Worm (Caenorhabditis elegans) whole organism, midembryonic: Measurements from ENCODE around the gene F40F12.3.

Experiments used
- cog-1 ChIP-seq: sonication (generic microtip); optimal IDR thresholded peaks from 2 replicates; lab custom pipeline; 2016; ENCODE audit warnings: missing genetic modification characterization, missing compliant biosample characterization
- flt-1 ChIP-seq: fragments of 200-800 bp; sonication (Bioruptor generic); IDR thresholded peaks from 2 replicates; pipeline ENCODE4 v1.3.6; 2022; ENCODE audit warnings: missing genetic modification characterization, missing compliant biosample characterization
- klf-2 ChIP-seq: fragments of 200-800 bp; sonication (Bioruptor generic); conservative IDR thresholded peaks from 2 replicates; pipeline ENCODE4 v1.3.6; 2022; ENCODE audit warnings: missing genetic modification reagents, missing genetic modification characterization, missing compliant biosample characterization
- med-1 ChIP-seq: sonication (generic microtip); optimal IDR thresholded peaks from 2 replicates; lab custom pipeline; 2017; ENCODE audit warnings: missing genetic modification characterization, mild to moderate bottlenecking, missing compliant biosample characterization, antibody characterized with exemption, missing genetic modification reagents; ENCODE audit not compliant: insufficient read depth
- ref-1 ChIP-seq: fragments of 200-800 bp; sonication (Bioruptor generic); conservative IDR thresholded peaks from 2 replicates; pipeline ENCODE4 v1.3.6; 2022; ENCODE audit warnings: missing genetic modification reagents, missing genetic modification characterization, missing compliant biosample characterization
- tab-1 ChIP-seq: fragments of 200-800 bp; sonication (Bioruptor generic); IDR thresholded peaks from 2 replicates; pipeline ENCODE4 v1.3.6; 2022; ENCODE audit warnings: missing genetic modification characterization, missing compliant biosample characterization
- ztf-23 ChIP-seq: fragments of 200-800 bp; sonication (Bioruptor generic); IDR thresholded peaks from 2 replicates; pipeline ENCODE4 v1.3.6; 2022; ENCODE audit warnings: missing genetic modification reagents, missing genetic modification characterization, missing compliant biosample characterization
- ztf-29 ChIP-seq: fragments of 200-800 bp; sonication (Bioruptor generic); IDR thresholded peaks from 2 replicates; pipeline ENCODE4 v1.3.6; 2022; ENCODE audit warnings: missing genetic modification reagents, missing genetic modification characterization, missing compliant biosample characterization

DNA sequence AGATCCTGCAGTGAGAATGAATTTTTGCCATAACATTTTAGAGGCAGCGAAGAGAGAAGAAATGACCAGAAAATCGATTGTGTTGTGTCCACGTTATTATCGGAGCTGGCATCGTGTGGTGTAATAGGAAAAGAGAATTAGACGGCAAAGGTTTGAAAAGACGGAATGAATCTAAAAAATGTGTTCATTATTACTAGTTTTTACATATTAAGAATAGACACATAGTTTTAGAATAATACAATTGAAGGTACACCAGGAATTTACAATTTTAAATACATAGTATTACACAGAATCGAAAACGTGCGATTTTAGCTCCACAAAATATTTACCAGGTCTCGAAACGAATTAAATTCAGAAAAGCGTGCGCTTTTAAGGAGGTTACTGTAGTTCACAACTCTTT is 29.6 kb upstream of the F40F12.3 start, which contains the start of gene K03H1.13:
- TF ChIP-seq tab-1 (GFP tag; lab: Robert Waterston, UW) (no peak), klf-2 (GFP tag; lab: Robert Waterston, UW) (no peak), flt-1 (no peak), ref-1 (GFP tag; lab: Robert Waterston, UW) (no peak), med-1 (GFP tag; lab: Kevin White, UChicago) (no peak), ztf-29 (GFP tag; lab: Robert Waterston, UW) (no peak), ztf-23 (GFP tag; lab: Robert Waterston, UW) (no peak), cog-1 (tag; lab: Kevin White, UChicago) (no peak)
